Worm (Caenorhabditis elegans): Measurements from ENCODE around the gene cyp-34A8.

cyp-34A8 gene

DNA sequence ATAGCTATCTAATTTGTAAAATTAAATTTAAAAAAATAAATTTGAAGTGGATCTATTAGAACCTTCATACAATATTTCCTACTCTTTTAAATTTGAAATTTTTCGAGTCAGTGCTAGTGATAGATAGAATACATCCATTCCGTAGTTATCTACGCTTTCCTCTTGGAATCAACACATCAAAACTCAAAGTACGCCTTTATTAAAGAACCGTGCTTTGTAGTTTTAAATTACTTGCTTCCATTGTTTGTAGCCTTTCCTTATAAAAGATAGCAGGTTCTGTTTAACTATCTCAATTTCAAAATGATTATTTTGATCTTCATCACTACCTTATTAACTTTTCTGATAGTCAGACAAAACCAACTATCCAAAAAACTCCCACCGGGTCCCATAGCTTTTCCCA lies 22.6 kb downstream of the cyp-34A8 start, which contains the start of gene cyp-35B3:
Gene cyp-35B3 (plus strand): TSS at position 301 of the 400 bp plus-strand sequence.
- no peak for TF ChIP-seq him-1 (tag; optimal IDR thresholded peaks at IDR 0.05)
- no peak for TF ChIP-seq W03F9.2 (tag; optimal IDR thresholded peaks at IDR 0.05)
- no peak for TF ChIP-seq dao-5 (tag; optimal IDR thresholded peaks at IDR 0.05)

DNA sequence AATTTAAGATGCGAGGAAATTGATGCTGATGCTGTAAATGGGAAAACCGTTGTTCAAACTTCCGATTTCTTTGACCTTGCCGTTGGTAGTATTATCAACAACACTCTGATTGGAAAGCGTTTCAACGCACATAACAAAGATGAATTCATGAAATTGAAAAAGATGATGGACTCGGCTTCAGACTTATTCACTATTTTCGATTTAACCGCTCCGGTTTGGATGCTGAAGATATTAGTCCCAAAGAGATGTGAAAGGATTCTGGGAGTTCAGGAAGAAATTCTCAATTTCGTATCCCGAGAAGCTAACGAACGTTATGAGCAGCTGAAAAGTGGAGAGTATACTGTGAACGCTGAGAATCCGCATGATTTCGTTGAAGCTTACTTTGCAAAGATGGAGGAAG lies 24.3 kb downstream of the cyp-34A8 start:
- no peak for TF ChIP-seq him-1 (tag; optimal IDR thresholded peaks at IDR 0.05)
- TF ChIP-seq W03F9.2 (tag; optimal IDR thresholded peaks at IDR 0.05), result no peak
- TF ChIP-seq dao-5 (tag; optimal IDR thresholded peaks at IDR 0.05), result no peak

DNA sequence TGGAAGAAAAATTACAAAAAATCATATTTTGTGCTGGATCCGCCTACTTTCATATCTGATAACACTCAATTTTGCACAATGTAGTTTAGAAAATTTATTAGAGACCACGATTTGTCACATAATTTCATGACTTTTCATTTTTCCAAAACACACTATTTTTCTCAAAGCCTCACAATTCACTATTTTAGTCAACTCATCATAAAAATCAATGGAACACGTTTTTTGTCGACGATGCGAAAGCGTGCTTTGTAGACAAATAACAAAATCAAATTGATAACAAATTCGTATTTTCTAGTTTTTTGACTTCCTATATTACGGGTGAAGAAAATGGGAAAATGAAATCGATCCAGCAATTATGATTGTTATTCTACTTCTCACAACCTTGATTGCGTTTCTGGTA lies 25.8 kb downstream of the cyp-34A8 start, which contains the start of gene cyp-35B2:
Gene cyp-35B2 (plus strand): TSS at position 301 of the 400 bp plus-strand sequence.
- TF ChIP-seq him-1 (tag; optimal IDR thresholded peaks at IDR 0.05) (no peak), W03F9.2 (tag; optimal IDR thresholded peaks at IDR 0.05) (no peak), dao-5 (tag; optimal IDR thresholded peaks at IDR 0.05) (no peak)

DNA sequence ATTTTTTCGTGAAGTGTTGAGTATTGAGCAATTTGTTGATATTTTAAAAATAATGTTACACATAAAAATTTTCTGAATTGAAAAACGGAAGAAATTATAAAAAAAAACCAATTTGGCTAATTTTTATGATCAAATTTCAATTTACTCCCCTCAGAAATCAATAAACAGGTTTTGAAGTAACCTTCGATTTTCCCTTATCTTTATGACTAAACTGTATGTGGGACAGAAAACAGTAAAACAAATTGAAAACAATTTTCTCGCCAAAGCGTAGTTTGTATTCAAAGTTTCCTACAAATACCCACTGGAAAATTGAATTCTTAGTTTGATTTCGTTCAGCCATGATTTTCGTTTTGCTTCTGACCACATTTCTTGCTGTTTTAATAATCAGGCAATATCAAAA lies 28.8 kb downstream of the cyp-34A8 start, which contains the start of gene cyp-35B1:
Gene cyp-35B1 (plus strand): TSS at position 244 of the 400 bp plus-strand sequence.
- TF ChIP-seq him-1 (tag; optimal IDR thresholded peaks at IDR 0.05) (no peak), W03F9.2 (tag; optimal IDR thresholded peaks at IDR 0.05) (no peak), dao-5 (tag; optimal IDR thresholded peaks at IDR 0.05) (no peak)

DNA sequence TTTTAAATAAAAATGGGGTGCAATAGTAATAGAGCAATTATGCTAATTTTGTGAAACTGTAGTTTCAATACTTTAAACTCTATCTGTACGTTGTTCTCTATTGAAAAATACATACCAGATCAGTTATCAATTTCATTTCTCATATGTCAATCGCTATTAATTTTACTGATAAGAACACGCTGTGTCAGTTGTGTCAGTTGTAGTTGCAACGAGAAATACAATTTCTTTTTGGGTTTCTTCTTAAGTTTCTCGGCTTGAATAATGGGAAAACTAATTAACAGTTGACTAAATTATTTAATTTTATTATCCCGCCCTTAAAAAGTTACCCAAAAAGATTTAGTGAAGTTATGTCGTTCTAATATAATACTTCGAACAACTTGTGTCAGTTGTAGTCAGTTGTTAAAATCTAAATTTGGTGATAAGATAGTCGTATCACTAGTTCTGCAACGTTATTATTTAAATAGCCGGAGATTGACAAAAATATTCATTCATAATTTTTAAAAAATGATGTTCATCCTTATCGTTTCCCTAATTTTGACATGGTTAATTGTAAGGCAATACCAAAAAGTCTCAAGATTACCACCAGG lies 31.6 kb downstream of the cyp-34A8 start, which contains the start of gene cyp-35A5:
Gene cyp-35A5 (plus strand): TSS at position 435 of the 587 bp plus-strand sequence.
- no peak for TF ChIP-seq W03F9.2 (tag; optimal IDR thresholded peaks at IDR 0.05)
- TF ChIP-seq dao-5 (tag; optimal IDR thresholded peaks at IDR 0.05), result no peak
- TF ChIP-seq him-1 (tag; optimal IDR thresholded peaks at IDR 0.05), result no peak

DNA sequence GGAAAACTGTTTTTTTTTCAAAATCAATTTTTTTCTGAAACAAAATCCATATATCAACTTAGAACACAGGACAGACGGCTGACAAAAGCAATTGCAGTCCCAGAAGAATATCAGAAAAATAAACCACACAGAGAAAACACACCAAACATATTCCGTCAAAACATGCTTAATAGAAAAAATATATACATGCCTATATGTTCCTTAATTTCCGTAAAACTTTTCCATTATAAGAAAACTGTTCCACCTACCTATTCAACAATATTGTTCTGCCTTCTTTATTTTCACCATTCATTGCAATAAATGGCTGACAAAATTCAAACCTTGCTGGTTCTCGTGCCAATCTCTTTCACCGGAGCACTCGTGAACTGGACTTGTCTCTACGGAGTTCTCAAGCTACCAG lies 36.3 kb downstream of the cyp-34A8 start, which contains the start of gene srx-63:
Gene srx-63 (plus strand): TSS at position 301 of the 400 bp plus-strand sequence.
- TF ChIP-seq him-1 (tag; optimal IDR thresholded peaks at IDR 0.05) (no peak), dao-5 (tag; optimal IDR thresholded peaks at IDR 0.05) (no peak), W03F9.2 (tag; optimal IDR thresholded peaks at IDR 0.05) (no peak)

DNA sequence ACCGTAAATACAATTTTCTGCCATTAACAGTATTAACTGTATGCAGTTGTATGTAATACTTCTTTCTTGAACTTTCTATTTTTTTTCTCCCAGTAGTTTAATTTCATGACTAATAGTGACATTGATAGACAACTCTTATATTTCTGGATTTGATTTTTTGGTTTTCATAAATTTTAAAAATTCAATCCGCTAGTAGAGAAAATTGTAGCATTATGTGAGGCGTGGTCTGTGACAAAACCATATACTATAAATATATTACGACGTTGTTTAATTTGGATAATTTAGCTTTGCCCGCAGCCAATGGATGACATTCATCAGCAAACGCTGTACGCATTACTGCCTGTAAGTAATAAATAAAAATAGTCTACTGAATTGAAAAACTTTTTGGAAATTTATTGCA lies 38.5 kb downstream of the cyp-34A8 start, which contains the start of gene srx-64:
Gene srx-64 (plus strand): TSS at position 301 of the 400 bp plus-strand sequence.
- TF ChIP-seq W03F9.2 (tag; optimal IDR thresholded peaks at IDR 0.05) (no peak), him-1 (tag; optimal IDR thresholded peaks at IDR 0.05) (no peak)

DNA sequence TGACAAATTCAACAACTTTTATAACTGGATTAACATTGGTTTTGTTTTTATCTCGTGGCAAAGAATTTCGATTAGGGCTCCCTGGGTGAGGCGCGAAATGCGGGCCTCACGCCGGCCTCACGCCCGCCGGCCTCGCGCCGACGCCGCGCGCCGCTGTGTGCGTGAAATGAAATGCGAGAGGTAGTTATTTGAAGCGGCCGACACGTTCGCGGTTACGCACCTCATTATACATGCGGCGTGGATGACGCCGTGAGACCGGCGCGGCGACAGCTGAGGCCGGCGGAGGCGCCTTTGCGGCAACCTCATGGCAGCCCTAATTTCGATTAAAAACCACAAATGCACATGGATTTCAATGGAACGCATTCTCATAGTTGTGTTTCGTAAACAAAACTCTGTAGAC lies 40.1 kb downstream of the cyp-34A8 start:
- no peak for TF ChIP-seq dao-5 (tag; optimal IDR thresholded peaks at IDR 0.05)
- TF ChIP-seq W03F9.2 (tag; optimal IDR thresholded peaks at IDR 0.05), result no peak

DNA sequence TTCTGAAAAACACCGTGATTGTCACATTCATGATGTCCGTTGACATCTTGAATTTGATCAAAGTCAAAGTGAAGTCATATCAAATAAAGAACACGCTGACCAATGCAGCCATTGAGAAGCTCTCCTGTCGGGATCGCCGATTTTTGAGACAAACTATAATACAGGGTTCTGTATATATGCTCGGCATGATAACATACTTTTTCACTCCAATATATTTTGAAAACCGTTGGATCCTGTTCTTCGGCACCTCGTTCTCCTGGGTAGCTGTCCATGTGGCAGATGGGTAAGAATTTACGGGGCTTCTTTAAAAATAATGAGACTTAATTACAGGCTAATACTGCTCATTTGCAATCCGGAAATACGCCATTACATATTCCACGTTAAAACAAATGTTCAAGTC lies 45.1 kb downstream of the cyp-34A8 start:
- TF ChIP-seq dao-5 (tag; optimal IDR thresholded peaks at IDR 0.05) (no peak), W03F9.2 (tag; optimal IDR thresholded peaks at IDR 0.05) (no peak), him-1 (tag; optimal IDR thresholded peaks at IDR 0.05) (no peak)

DNA sequence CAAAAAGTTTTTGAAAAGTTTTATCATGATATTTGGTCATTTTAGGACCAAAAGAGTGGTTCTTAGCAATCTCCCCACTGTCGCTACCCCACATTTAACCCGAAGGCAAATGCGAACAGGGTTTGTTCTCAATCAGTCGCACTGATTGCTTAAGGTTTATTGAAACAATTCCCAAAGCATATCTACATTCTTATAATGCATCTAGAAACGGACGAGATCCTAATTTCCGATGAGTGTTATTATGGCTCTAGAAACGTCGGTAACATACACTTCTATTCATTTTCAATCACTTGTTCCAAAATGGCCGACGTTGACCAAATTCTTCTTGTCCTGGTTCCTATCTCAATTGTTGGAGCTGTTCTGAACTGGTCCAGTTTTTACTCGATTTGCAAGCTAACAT lies 46.0 kb downstream of the cyp-34A8 start, which contains the start of gene srx-65:
Gene srx-65 (plus strand): TSS at position 301 of the 400 bp plus-strand sequence.
- TF ChIP-seq him-1 (tag; optimal IDR thresholded peaks at IDR 0.05) (no peak), dao-5 (tag; optimal IDR thresholded peaks at IDR 0.05) (no peak), W03F9.2 (tag; optimal IDR thresholded peaks at IDR 0.05) (no peak)

DNA sequence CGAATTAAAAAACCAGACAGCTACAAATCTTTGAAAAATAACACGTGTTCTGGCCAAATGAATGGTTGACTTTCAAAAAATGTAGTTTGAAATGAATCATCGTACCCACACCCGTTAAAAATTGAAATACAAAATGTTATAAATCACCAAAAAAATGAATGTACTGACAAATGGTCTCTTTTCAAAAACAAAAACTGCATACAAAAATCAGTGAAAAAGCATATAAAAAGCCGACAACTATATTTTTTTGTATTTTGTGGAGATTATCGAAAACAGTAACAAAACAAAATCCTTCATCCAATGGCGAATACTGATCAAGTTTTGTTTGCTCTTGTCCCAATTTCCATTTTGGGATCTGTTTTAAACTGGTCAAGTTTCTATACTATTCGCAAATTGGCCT lies 48.3 kb downstream of the cyp-34A8 start, which contains the start of gene srx-66:
Gene srx-66 (plus strand): TSS at position 301 of the 400 bp plus-strand sequence.
- TF ChIP-seq W03F9.2 (tag; optimal IDR thresholded peaks at IDR 0.05), result no peak

DNA sequence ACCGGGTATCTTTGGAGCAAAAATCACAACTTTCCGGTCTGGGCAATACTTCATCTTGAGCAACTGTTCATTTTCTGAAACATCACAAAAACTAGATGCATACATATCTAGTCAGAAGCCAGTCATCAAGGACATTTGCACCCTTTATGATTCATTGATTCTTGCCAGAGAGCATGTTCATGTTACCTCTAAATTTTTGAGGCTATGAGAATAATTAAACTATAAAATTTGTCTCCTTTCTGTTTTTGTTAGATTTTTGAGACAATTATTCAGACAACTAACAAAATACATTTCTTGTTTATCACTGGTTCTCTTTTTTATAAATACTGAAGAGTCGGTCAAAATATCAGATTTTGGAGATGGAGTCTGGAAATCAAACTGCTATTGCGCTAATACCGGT lies 51.1 kb downstream of the cyp-34A8 start, which contains the start of gene srx-67:
Gene srx-67 (plus strand): TSS at position 301 of the 400 bp plus-strand sequence.
- TF ChIP-seq dao-5 (tag; optimal IDR thresholded peaks at IDR 0.05), result no peak
- TF ChIP-seq him-1 (tag; optimal IDR thresholded peaks at IDR 0.05), result no peak
- no peak for TF ChIP-seq W03F9.2 (tag; optimal IDR thresholded peaks at IDR 0.05)

All from whole organism, L4/young adult.